Fruit fly (Drosophila melanogaster) whole organism, embryonic: ENCODE data around the gene e.

ENCODE experiments used
- CG18619 ChIP-seq: fragments of 200-800 bp; sonication (Bioruptor generic); optimal IDR thresholded peaks from 3 replicates; lab custom pipeline; 2017; ENCODE audit warnings: missing biosample characterization, mild to moderate bottlenecking, missing genetic modification characterization
- Side ChIP-seq: fragments of 200-800 bp; sonication (Bioruptor generic); optimal IDR thresholded peaks from 2 replicates; lab custom pipeline; 2016; ENCODE audit warnings: missing biosample characterization, missing genetic modification characterization
- nmo ChIP-seq: fragments of 200-800 bp; sonication (Bioruptor generic); optimal IDR thresholded peaks from 2 replicates; lab custom pipeline; 2018; ENCODE audit warnings: missing biosample characterization, mild to moderate bottlenecking, missing genetic modification characterization, moderate library complexity
- p53 ChIP-seq: fragments of 200-800 bp; sonication (Bioruptor generic); optimal IDR thresholded peaks from 2 replicates; lab custom pipeline; 2016; ENCODE audit warnings: missing biosample characterization, missing genetic modification characterization

DNA sequence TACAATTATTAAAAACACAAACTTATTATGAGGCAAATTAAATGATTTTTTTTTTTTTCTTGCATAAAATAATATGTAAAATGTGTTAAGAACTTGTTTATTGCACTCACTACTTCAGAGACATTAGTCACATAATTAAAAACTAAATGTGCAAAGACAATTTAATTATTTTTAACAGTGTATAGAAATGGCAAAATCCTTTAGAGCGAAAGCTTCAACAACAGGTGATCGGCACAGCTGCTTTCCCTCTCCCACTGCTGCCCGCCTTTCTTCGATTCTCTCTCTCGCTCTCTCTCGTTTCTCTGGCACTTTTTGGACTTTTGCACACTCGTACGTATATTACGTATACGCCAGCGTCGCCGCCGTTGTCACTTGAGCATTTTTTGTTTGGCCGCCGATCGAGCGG is 56.6 kb downstream of the e start:
- TF ChIP-seq CG18619 (no peak), p53 (GFP tag; lab: Kevin White, UChicago) (no peak), Side (GFP tag; lab: Kevin White, UChicago) (no peak), nmo (GFP tag; lab: Kevin White, UChicago) (no peak)
